Worm (Caenorhabditis elegans): ENCODE results near the gene srg-5.

srg-5 gene

DNA sequence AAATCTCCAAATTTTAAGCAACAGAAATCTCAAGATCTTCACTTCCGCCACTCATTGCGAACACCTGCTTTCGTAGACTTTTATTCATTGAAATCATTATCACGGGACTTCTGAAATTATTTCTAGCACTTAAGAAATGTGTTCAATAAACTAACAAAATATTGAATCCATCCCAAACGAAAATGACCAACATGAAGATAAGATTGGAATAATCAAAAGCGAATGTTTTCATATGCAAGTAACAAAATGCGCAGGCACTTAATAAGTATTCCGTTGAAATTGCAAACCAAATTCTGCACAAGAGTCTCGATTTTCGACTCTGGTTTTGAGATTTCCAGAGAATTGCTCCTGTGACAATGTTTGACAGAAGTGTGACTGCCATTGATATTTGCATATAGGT lies at the start of gene srg-5:
Gene srg-5, minus strand, starts transcription at position 101 of the 400 bp plus-strand sequence.
- TF ChIP-seq nhr-76 (tag; optimal IDR thresholded peaks at IDR 0.05) (no peak), pha-4 (tag; optimal IDR thresholded peaks at IDR 0.05) (no peak), sem-2 (GFP tag; optimal IDR thresholded peaks at IDR 0.05) (no peak), nhr-28 (tag; optimal IDR thresholded peaks at IDR 0.05) (no peak), bed-3 (GFP tag; optimal IDR thresholded peaks at IDR 0.05) (no peak), unc-39 (tag; optimal IDR thresholded peaks at IDR 0.05) (no peak), nhr-237 (tag; optimal IDR thresholded peaks at IDR 0.05) (no peak), mep-1 (tag; optimal IDR thresholded peaks at IDR 0.05) (no peak)

DNA sequence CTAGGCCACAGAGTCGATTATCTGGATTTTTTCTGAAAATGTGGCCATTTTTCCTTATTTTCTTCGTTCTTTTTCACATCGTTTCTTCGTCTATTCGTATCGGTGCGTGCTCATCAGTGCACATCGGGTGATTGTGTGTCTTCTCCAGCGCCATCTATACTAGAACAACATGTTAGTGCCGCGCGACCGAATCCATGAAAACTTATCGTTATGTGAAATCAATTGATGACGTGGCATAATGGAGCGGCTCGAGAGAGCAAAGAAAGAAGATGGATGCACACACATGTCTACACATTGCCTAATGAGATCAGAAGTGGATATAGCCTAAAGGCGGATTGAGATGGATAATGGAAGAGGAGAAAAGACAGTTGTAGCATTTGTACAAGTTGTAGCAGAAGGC lies 47.9 kb upstream of the srg-5 start:
- TF ChIP-seq sem-2 (GFP tag; optimal IDR thresholded peaks at IDR 0.05) (no peak), elt-3 (tag; optimal IDR thresholded peaks at IDR 0.05) (no peak), ham-2 (GFP tag; optimal IDR thresholded peaks at IDR 0.05) (no peak), sptf-1 (tag; optimal IDR thresholded peaks at IDR 0.05) (no peak), cnd-1 (tag; optimal IDR thresholded peaks at IDR 0.05) (no peak), nhr-28 (tag; optimal IDR thresholded peaks at IDR 0.05) (no peak), M03D4.4 (tag; optimal IDR thresholded peaks at IDR 0.05) (no peak), ces-1 (GFP tag; optimal IDR thresholded peaks at IDR 0.05) (peak; percentile 16)

- TF ChIP-seq unc-120 (tag; optimal IDR thresholded peaks at IDR 0.05; ENCODE audit: poor library complexity, severe bottlenecking) (no peak), ztf-11 (tag; optimal IDR thresholded peaks at IDR 0.05) (no peak), ceh-39 (tag; optimal IDR thresholded peaks at IDR 0.05) (no peak), elt-1 (tag; optimal IDR thresholded peaks at IDR 0.05; ENCODE audit: borderline replicate concordance, insufficient read depth) (no peak), nhr-12 (tag; optimal IDR thresholded peaks at IDR 0.05) (no peak)
These were observed 47.1 kb upstream of the srg-5 start for ce11 chrIII:6311452-6311851.

ce11 chrIII:6310352-6310751 lies 46.0 kb upstream of the srg-5 start:
- TF ChIP-seq ces-1 (GFP tag; optimal IDR thresholded peaks at IDR 0.05) (peak; percentile 89), lin-32 (GFP tag; optimal IDR thresholded peaks at IDR 0.05) (no peak)

- TF ChIP-seq drap-1 (GFP tag; optimal IDR thresholded peaks at IDR 0.05) (no peak), lin-13 (tag; optimal IDR thresholded peaks at IDR 0.05) (no peak), elt-3 (tag; optimal IDR thresholded peaks at IDR 0.05) (no peak), mep-1 (tag; optimal IDR thresholded peaks at IDR 0.05) (no peak), bed-3 (GFP tag; optimal IDR thresholded peaks at IDR 0.05) (no peak), elt-1 (tag; optimal IDR thresholded peaks at IDR 0.05; ENCODE audit: borderline replicate concordance, insufficient read depth) (no peak), nhr-12 (tag; optimal IDR thresholded peaks at IDR 0.05) (no peak), nhr-76 (tag; optimal IDR thresholded peaks at IDR 0.05) (no peak), pha-4 (tag; optimal IDR thresholded peaks at IDR 0.05) (no peak), ceh-83 (GFP tag; optimal IDR thresholded peaks at IDR 0.05) (no peak), unc-62 (GFP tag; optimal IDR thresholded peaks at IDR 0.05) (no peak), nhr-2 (tag; optimal IDR thresholded peaks at IDR 0.05) (no peak), blmp-1 (tag; optimal IDR thresholded peaks at IDR 0.05) (no peak), flh-1 (GFP tag; optimal IDR thresholded peaks at IDR 0.05) (no peak), nhr-237 (tag; optimal IDR thresholded peaks at IDR 0.05) (no peak), unc-39 (tag; optimal IDR thresholded peaks at IDR 0.05) (no peak), lin-32 (GFP tag; optimal IDR thresholded peaks at IDR 0.05) (no peak), nhr-28 (tag; optimal IDR thresholded peaks at IDR 0.05) (no peak), tbx-8 (GFP tag; optimal IDR thresholded peaks at IDR 0.05) (no peak)
These were observed 44.7 kb upstream of the srg-5 start, which contains the start of gene gar-2 for ce11 chrIII:6309066-6309465. TSS of gene gar-2 (plus strand) at chrIII:6309366.

DNA sequence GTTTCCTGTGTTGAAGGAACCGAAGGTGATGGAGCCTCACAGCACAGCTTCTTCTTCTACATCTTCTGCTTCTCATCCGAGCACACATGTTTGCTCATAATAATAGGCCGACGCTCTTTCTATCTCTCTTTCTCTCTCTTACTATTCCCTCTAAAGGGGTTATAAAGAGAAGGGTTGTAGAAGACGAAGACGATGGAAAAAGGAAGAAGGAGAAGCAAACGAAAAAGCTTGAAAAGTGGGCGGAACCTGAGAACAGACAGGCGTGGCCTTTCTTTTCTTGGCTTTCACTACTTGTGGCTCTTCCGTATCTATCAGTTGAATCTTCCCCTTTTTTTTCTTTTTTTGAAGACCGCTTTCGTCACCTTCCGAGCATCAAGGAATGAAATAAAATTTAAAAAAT lies 43.5 kb upstream of the srg-5 start:
- no peak for TF ChIP-seq blmp-1 (tag; optimal IDR thresholded peaks at IDR 0.05)
- peak; percentile 82 for TF ChIP-seq ces-1 (GFP tag; optimal IDR thresholded peaks at IDR 0.05)

DNA sequence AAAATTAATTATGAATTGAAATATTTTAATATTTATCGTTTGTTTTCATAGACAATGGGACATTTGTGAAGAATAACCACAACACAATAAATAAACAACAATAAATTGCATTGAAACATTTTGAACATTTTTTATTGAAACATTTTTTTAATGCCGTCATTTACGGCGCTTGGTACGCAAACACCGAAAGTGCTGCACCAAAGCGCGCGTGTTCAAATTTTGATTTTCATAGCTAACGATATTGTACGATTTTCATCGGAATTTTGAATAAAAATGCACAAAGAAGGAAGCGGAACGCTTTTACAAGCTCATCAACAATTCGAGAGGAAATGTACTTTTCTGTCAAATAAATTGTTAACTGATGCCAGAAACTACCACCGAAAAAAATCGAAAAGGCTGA lies 39.4 kb upstream of the srg-5 start:
- TF ChIP-seq ceh-43 (GFP tag; optimal IDR thresholded peaks at IDR 0.05), result no peak

Measured in whole organism, mixed stage, embryonic.